Fruit fly (Drosophila melanogaster): Measurements from ENCODE around the gene CG5139.

The CG5139 gene

dm6 chr2L:1166326-1166725 lies 32.7 kb downstream of the CG5139 start, which contains the start of gene CG14341:
Gene CG14341 (plus strand): TSS chr2L:1166506.
- TF ChIP-seq Rel (GFP tag; optimal IDR thresholded peaks at IDR 0.05), result no peak
- TF ChIP-seq Rel (tag; optimal IDR thresholded peaks at IDR 0.05), result peak; percentile 97
- no peak for TF ChIP-seq dsf (GFP tag; optimal IDR thresholded peaks at IDR 0.05; ENCODE audit: borderline replicate concordance)

- no peak for TF ChIP-seq Rel (GFP tag; optimal IDR thresholded peaks at IDR 0.05)
- peak; percentile 48 for TF ChIP-seq Rel (tag; optimal IDR thresholded peaks at IDR 0.05)
- TF ChIP-seq Mio (GFP tag; optimal IDR thresholded peaks at IDR 0.05), result no peak
- peak; percentile 54 for TF ChIP-seq Myc (optimal IDR thresholded peaks at IDR 0.05)
These were observed 34.8 kb downstream of the CG5139 start, which contains the start of gene IntS14 for dm6 chr2L:1164294-1164693. Gene IntS14 (plus strand): TSS chr2L:1164443.

DNA sequence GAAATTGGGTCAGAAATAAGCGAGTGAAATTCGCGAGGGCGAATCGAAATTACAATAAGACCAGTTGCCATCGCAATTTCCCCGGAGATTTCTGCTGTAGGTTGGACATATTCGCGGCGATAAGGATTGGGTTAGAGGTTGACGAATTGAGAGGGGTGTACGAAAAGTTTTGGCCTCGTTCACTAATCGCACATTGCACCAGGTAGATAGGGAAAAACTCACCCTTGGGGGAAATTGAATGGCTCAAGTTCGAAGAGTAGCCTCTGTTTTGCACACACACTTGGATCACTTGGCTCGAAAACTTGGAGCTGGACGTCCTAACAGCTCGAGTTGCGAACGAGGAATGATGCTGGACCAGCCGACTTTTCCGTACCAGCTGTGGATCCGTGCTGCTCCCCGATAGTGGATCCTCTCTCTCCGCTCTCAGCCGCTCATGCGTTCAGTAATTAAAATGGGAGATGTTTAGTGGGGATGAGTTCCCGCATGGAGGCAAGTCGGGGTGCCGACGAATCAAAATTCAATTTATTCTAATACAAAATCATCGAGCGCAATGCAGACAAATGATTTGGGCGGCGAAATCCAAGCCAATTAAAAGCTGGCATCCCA lies 35.4 kb downstream of the CG5139 start, which contains the start of gene CG5080:
Gene CG5080 (minus strand): TSS at position 349 of the 606 bp plus-strand sequence.
- no peak for TF ChIP-seq foxo (GFP tag; optimal IDR thresholded peaks at IDR 0.05)
- TF ChIP-seq Dif (GFP tag; optimal IDR thresholded peaks at IDR 0.05; ENCODE audit: partially characterized antibody), result peak; percentile 63
- no peak for TF ChIP-seq h (GFP tag; optimal IDR thresholded peaks at IDR 0.05)
- TF ChIP-seq pan (optimal IDR thresholded peaks at IDR 0.05), result no peak
- no peak for TF ChIP-seq woc (GFP tag; optimal IDR thresholded peaks at IDR 0.05)
- TF ChIP-seq brk (GFP tag; optimal IDR thresholded peaks at IDR 0.05), result no peak
- TF ChIP-seq usp (GFP tag; optimal IDR thresholded peaks at IDR 0.05), result no peak
- no peak for TF ChIP-seq Rel (GFP tag; optimal IDR thresholded peaks at IDR 0.05)
- TF ChIP-seq Rel (tag; optimal IDR thresholded peaks at IDR 0.05), result peak; percentile 49
- TF ChIP-seq Hnf4 (GFP tag; optimal IDR thresholded peaks at IDR 0.05), result no peak

dm6 chr2L:1158519-1159319 lies 40.3 kb downstream of the CG5139 start, which contains the start of gene Tango14:
Gene Tango14 (plus strand): TSS chr2L:1158661.
- TF ChIP-seq Vsx2 (GFP tag; optimal IDR thresholded peaks at IDR 0.05; ENCODE audit: partially characterized antibody) (no peak), GATAd (GFP tag; optimal IDR thresholded peaks at IDR 0.05) (no peak), fru (GFP tag; optimal IDR thresholded peaks at IDR 0.05) (no peak), Hnf4 (GFP tag; optimal IDR thresholded peaks at IDR 0.05) (no peak), foxo (GFP tag; optimal IDR thresholded peaks at IDR 0.05) (no peak), Hr78 (GFP tag; optimal IDR thresholded peaks at IDR 0.05) (no peak), rgr (GFP tag; optimal IDR thresholded peaks at IDR 0.05) (no peak), OdsH (GFP tag; optimal IDR thresholded peaks at IDR 0.05) (no peak), dsf (GFP tag; optimal IDR thresholded peaks at IDR 0.05; ENCODE audit: borderline replicate concordance) (no peak), tai (GFP tag; optimal IDR thresholded peaks at IDR 0.05) (no peak), CrebA (GFP tag; optimal IDR thresholded peaks at IDR 0.05; ENCODE audit: borderline replicate concordance) (no peak), sage (GFP tag; optimal IDR thresholded peaks at IDR 0.05) (no peak), dl (GFP tag; optimal IDR thresholded peaks at IDR 0.05; ENCODE audit: insufficient read depth in 1 of 2, partially characterized antibody in 2 of 2) (no peak)

DNA sequence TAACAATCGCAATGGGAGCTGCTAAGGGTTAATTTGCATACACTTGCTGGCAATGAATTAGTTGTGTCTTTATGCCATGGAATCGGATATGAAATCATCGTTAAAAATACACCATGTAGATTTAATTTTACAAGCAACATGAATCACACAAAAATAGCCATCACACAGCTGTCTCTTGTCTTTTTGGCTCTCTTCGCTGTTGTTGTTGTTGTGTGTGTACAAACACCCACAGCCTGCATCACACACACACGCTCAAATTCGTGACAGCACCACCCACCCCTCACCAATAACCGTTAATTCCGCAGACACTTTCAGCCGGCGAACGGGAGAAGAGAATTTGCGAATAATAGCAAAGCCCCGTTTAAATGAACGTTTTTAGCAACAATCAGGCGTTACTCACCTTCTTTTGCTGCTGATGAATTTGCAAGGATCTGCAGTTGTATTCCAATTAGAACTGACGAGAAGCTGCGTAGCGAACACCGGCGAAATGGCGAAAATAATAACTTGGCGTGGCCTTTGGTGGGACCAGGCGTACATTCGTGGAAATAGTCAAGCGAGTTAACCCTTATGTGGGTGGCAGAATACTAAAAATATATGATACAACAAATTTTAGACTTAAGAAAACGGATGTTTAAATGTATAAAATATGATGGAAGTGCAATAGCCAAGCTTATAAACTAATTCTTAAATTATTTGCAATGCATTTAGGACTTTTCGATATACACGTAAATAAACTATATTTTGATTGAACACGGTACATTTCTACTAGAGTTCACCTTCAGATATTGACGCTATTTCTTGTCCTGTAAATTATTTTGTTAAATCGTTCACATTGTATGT lies 41.2 kb downstream of the CG5139 start, which contains the start of gene capt:
Gene capt (minus strand): TSS at position 584 of the 840 bp plus-strand sequence.
- TF ChIP-seq rgr (GFP tag; optimal IDR thresholded peaks at IDR 0.05) (peak; percentile 21), ey (GFP tag; optimal IDR thresholded peaks at IDR 0.05) (peak; percentile 21), br (GFP tag; optimal IDR thresholded peaks at IDR 0.05) (no peak), OdsH (GFP tag; optimal IDR thresholded peaks at IDR 0.05) (no peak), Mio (GFP tag; optimal IDR thresholded peaks at IDR 0.05) (no peak), fru (GFP tag; optimal IDR thresholded peaks at IDR 0.05) (no peak), Hr78 (GFP tag; optimal IDR thresholded peaks at IDR 0.05) (no peak), Jra (GFP tag; optimal IDR thresholded peaks at IDR 0.05) (no peak), tai (GFP tag; optimal IDR thresholded peaks at IDR 0.05) (no peak), Hr83 (GFP tag; optimal IDR thresholded peaks at IDR 0.05; ENCODE audit: poor library complexity, severe bottlenecking) (no peak), sage (GFP tag; optimal IDR thresholded peaks at IDR 0.05) (no peak), Vsx2 (GFP tag; optimal IDR thresholded peaks at IDR 0.05; ENCODE audit: partially characterized antibody) (no peak), lola (GFP tag; optimal IDR thresholded peaks at IDR 0.05) (no peak), CG9705 (GFP tag; optimal IDR thresholded peaks at IDR 0.05) (peak; percentile 3), sv (GFP tag; optimal IDR thresholded peaks at IDR 0.05) (peak; percentile 25), Hnf4 (GFP tag; optimal IDR thresholded peaks at IDR 0.05) (no peak), pan (optimal IDR thresholded peaks at IDR 0.05) (no peak), jim (GFP tag; optimal IDR thresholded peaks at IDR 0.05) (no peak), dsf (GFP tag; optimal IDR thresholded peaks at IDR 0.05; ENCODE audit: borderline replicate concordance) (no peak), usp (GFP tag; optimal IDR thresholded peaks at IDR 0.05) (no peak), Rel (GFP tag; optimal IDR thresholded peaks at IDR 0.05) (no peak), Rel (tag; optimal IDR thresholded peaks at IDR 0.05) (peak; percentile 31), foxo (GFP tag; optimal IDR thresholded peaks at IDR 0.05) (peak in 1 of 2 experiments; percentile 22), CrebA (GFP tag; optimal IDR thresholded peaks at IDR 0.05; ENCODE audit: borderline replicate concordance) (no peak), Dfd (GFP tag; optimal IDR thresholded peaks at IDR 0.05) (no peak), woc (GFP tag; optimal IDR thresholded peaks at IDR 0.05) (peak; percentile 60), dl (GFP tag; optimal IDR thresholded peaks at IDR 0.05; ENCODE audit: insufficient read depth in 1 of 2, partially characterized antibody in 2 of 2) (no peak), dmrt93B (GFP tag; optimal IDR thresholded peaks at IDR 0.05) (peak; percentile 2), h (GFP tag; optimal IDR thresholded peaks at IDR 0.05) (peak; percentile 10), Sp1 (GFP tag; optimal IDR thresholded peaks at IDR 0.05) (peak; percentile 1)

Measured in whole organism, wandering third instar larva.